Worm (Caenorhabditis elegans) whole organism, mixed stage, embryonic: ENCODE data around the gene clec-222.

Source experiments
- pha-4 ChIP-seq: fragments of 150-350 bp; optimal IDR thresholded peaks from 2 replicates; lab custom pipeline; 2018; ENCODE audit warnings: missing biosample characterization, missing genetic modification reagents, missing genetic modification characterization
- unc-120 ChIP-seq: sonication (generic microtip); optimal IDR thresholded peaks from 2 replicates; lab custom pipeline; 2017; ENCODE audit warnings: missing genetic modification characterization, missing compliant biosample characterization; ENCODE audit not compliant: poor library complexity, severe bottlenecking

DNA sequence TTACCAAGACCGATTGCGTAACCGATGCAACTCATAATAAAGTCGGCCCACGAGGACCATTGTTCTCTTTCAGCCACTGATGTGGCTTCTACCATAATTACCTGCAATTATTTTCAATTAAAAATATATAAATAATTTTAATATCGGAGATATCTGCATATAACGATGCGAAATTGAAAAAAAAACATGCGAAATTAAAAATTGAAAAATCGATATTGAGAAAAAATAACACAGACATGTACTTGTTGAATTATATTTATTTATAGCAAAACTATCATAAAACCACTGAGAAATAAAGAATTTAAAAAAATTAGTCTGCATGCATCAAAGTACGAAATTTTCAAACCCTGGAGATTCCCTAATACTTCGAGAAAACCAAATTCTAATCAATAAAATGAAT is 37.2 kb downstream of the clec-222 start, which contains the start of gene snf-11:
- TF ChIP-seq unc-120 (tag; lab: Kevin White, UChicago): no peak
- TF ChIP-seq pha-4 (tag; lab: Kevin White, UChicago): no peak
